Fruit fly (Drosophila melanogaster): ENCODE measurements around the gene CG6908.

dm6 chr3R:11700314-11700713 lies 10.5 kb upstream of the CG6908 start, which contains the start of gene CG14718:
- TF ChIP-seq CG33017 (tag; optimal IDR thresholded peaks at IDR 0.05) = no peak
- no peak for TF ChIP-seq cnc (optimal IDR thresholded peaks at IDR 0.05)
- no peak for TF ChIP-seq toe (GFP tag; optimal IDR thresholded peaks at IDR 0.05)
- TF ChIP-seq CG1620 (GFP tag; optimal IDR thresholded peaks at IDR 0.05) = no peak
- no peak for TF ChIP-seq CG14711 (tag; optimal IDR thresholded peaks at IDR 0.05)
- TF ChIP-seq CG12768 (GFP tag; optimal IDR thresholded peaks at IDR 0.05) = no peak
- no peak for TF ChIP-seq bab1 (GFP tag; optimal IDR thresholded peaks at IDR 0.05)
- no peak for TF ChIP-seq pad (GFP tag; optimal IDR thresholded peaks at IDR 0.05)
- TF ChIP-seq cic (GFP tag; optimal IDR thresholded peaks at IDR 0.05) = no peak
- TF ChIP-seq Hr96 (GFP tag; optimal IDR thresholded peaks at IDR 0.05) = no peak
- no peak for TF ChIP-seq kay (GFP tag; ENCODE audit: borderline replicate concordance)
- TF ChIP-seq CG5204 (GFP tag; optimal IDR thresholded peaks at IDR 0.05) = no peak
- TF ChIP-seq CG7045 (GFP tag; optimal IDR thresholded peaks at IDR 0.05) = no peak
- no peak for TF ChIP-seq ovo (GFP tag; optimal IDR thresholded peaks at IDR 0.05)
